Worm (Caenorhabditis elegans) whole organism, L2 larva: Measurements from ENCODE around the gene B0244.4.

ENCODE experiments used
- C34F6.9 ChIP-seq: fragments of 150-350 bp; optimal IDR thresholded peaks from 2 replicates; lab custom pipeline; 2014; ENCODE audit warnings: missing biosample characterization, missing genetic modification characterization
- F13H6.1 ChIP-seq: sonication (generic microtip); optimal IDR thresholded peaks from 2 replicates; lab custom pipeline; 2016; ENCODE audit warnings: missing genetic modification characterization, missing compliant biosample characterization
- R02D3.7 ChIP-seq: fragments of 150-350 bp; optimal IDR thresholded peaks from 2 replicates; lab custom pipeline; 2014; ENCODE audit warnings: missing biosample characterization, missing genetic modification characterization
- Y55F3AM.14 ChIP-seq: fragments of 200-800 bp; sonication (Bioruptor generic); optimal IDR thresholded peaks from 2 replicates; lab custom pipeline; 2018; ENCODE audit warnings: mild to moderate bottlenecking, missing genetic modification characterization, missing compliant biosample characterization
- ZK546.5 ChIP-seq: sonication (generic microtip); optimal IDR thresholded peaks from 2 replicates; lab custom pipeline; 2017; ENCODE audit warnings: missing biosample characterization, missing genetic modification characterization
- alr-1 ChIP-seq: fragments of 150-350 bp; optimal IDR thresholded peaks from 2 replicates; lab custom pipeline; 2014; ENCODE audit warnings: missing biosample characterization, missing genetic modification characterization
- aly-2 ChIP-seq: fragments of 150-350 bp; optimal IDR thresholded peaks from 2 replicates; lab custom pipeline; 2014; ENCODE audit warnings: missing biosample characterization, missing genetic modification characterization
- ama-1 ChIP-seq: fragments of 150-350 bp; optimal IDR thresholded peaks from 2 replicates; lab custom pipeline; 2018; ENCODE audit warnings: inconsistent platforms
- blmp-1 ChIP-seq: sonication (generic microtip); optimal IDR thresholded peaks from 2 replicates; lab custom pipeline; 2017; ENCODE audit warnings: missing genetic modification characterization, mild to moderate bottlenecking, missing compliant biosample characterization, antibody characterized with exemption, moderate library complexity; ENCODE audit not compliant: insufficient read depth
- ceh-16 ChIP-seq: fragments of 150-350 bp; optimal IDR thresholded peaks from 2 replicates; lab custom pipeline; 2014; ENCODE audit warnings: missing biosample characterization, missing genetic modification characterization
- ceh-82 ChIP-seq: fragments of 150-350 bp; optimal IDR thresholded peaks from 2 replicates; lab custom pipeline; 2014; ENCODE audit warnings: missing biosample characterization, missing genetic modification characterization
- crh-2 ChIP-seq: sonication (generic microtip); optimal IDR thresholded peaks from 2 replicates; lab custom pipeline; 2017; ENCODE audit warnings: missing biosample characterization, missing genetic modification characterization
- dmd-4 ChIP-seq: sonication (generic microtip); optimal IDR thresholded peaks from 2 replicates; lab custom pipeline; 2017; ENCODE audit warnings: missing biosample characterization, missing genetic modification characterization
- egl-27 ChIP-seq: sonication (generic microtip); optimal IDR thresholded peaks from 3 replicates; lab custom pipeline; 2017; ENCODE audit warnings: missing biosample characterization, missing genetic modification reagents, missing genetic modification characterization
- elt-1 ChIP-seq: fragments of 150-350 bp; optimal IDR thresholded peaks from 2 replicates; lab custom pipeline; 2014; ENCODE audit warnings: missing biosample characterization, missing genetic modification characterization
- elt-3 ChIP-seq: sonication (generic microtip); optimal IDR thresholded peaks from 2 replicates; lab custom pipeline; 2017; ENCODE audit warnings: missing biosample characterization, missing genetic modification characterization
- fos-1 ChIP-seq: fragments of 150-350 bp; optimal IDR thresholded peaks from 2 replicates; lab custom pipeline; 2014; ENCODE audit warnings: missing biosample characterization, missing genetic modification characterization
- gmeb-1 ChIP-seq: fragments of 150-350 bp; optimal IDR thresholded peaks from 2 replicates; lab custom pipeline; 2014; ENCODE audit warnings: missing biosample characterization, missing genetic modification characterization
- lin-11 ChIP-seq: fragments of 150-350 bp; sonication (generic microtip); optimal IDR thresholded peaks from 2 replicates; lab custom pipeline; 2014; ENCODE audit warnings: missing biosample characterization, missing genetic modification characterization, inconsistent platforms, mixed read lengths
- lin-13 ChIP-seq: fragments of 150-350 bp; optimal IDR thresholded peaks from 2 replicates; lab custom pipeline; 2014; ENCODE audit warnings: missing biosample characterization, missing genetic modification reagents, missing genetic modification characterization
- lin-39 ChIP-seq: fragments of 150-350 bp; optimal IDR thresholded peaks from 2 replicates; lab custom pipeline; 2014; ENCODE audit warnings: missing biosample characterization, missing genetic modification reagents, missing genetic modification characterization
- lsy-2 ChIP-seq, 2 experiments: fragments of 150-350 bp in 1 of 2; sonication (generic microtip) in 1 of 2; optimal IDR thresholded peaks; 2 replicates each; lab custom pipeline; 2014 to 2017; ENCODE audit warnings: missing biosample characterization in 2 of 2, missing genetic modification characterization in 2 of 2
- mab-5 ChIP-seq: fragments of 150-350 bp; optimal IDR thresholded peaks from 2 replicates; lab custom pipeline; 2014; ENCODE audit warnings: missing biosample characterization, missing genetic modification characterization
- mbf-1 ChIP-seq: sonication (generic microtip); optimal IDR thresholded peaks from 2 replicates; lab custom pipeline; 2017; ENCODE audit warnings: missing biosample characterization, missing genetic modification characterization
- mdl-1 ChIP-seq, 2 experiments: fragments of 150-350 bp in 1 of 2; sonication (generic microtip) in 1 of 2; optimal IDR thresholded peaks; 2 replicates each; lab custom pipeline; 2017; ENCODE audit warnings: missing biosample characterization in 2 of 2, missing genetic modification characterization in 2 of 2
- nhr-10 ChIP-seq: sonication (generic microtip); optimal IDR thresholded peaks from 2 replicates; lab custom pipeline; 2017; ENCODE audit warnings: missing biosample characterization, missing genetic modification characterization
- nhr-11 ChIP-seq: fragments of 150-350 bp; optimal IDR thresholded peaks from 2 replicates; lab custom pipeline; 2014; ENCODE audit warnings: missing biosample characterization, missing genetic modification characterization
- nhr-12 ChIP-seq: fragments of 150-350 bp; optimal IDR thresholded peaks from 2 replicates; lab custom pipeline; 2014; ENCODE audit warnings: missing biosample characterization, missing genetic modification characterization
- nhr-129 ChIP-seq: fragments of 150-350 bp; optimal IDR thresholded peaks from 2 replicates; lab custom pipeline; 2014; ENCODE audit warnings: missing biosample characterization, missing genetic modification characterization
- nhr-21 ChIP-seq: fragments of 150-350 bp; optimal IDR thresholded peaks from 2 replicates; lab custom pipeline; 2014; ENCODE audit warnings: missing biosample characterization, missing genetic modification characterization
- nhr-23 ChIP-seq: fragments of 150-350 bp; optimal IDR thresholded peaks from 2 replicates; lab custom pipeline; 2014; ENCODE audit warnings: missing biosample characterization, missing genetic modification reagents, missing genetic modification characterization
- nhr-237 ChIP-seq: fragments of 150-350 bp; optimal IDR thresholded peaks from 2 replicates; lab custom pipeline; 2014; ENCODE audit warnings: missing biosample characterization, missing genetic modification characterization
- nhr-25 ChIP-seq: fragments of 150-350 bp; sonication (generic microtip); optimal IDR thresholded peaks from 3 replicates; lab custom pipeline; 2014; ENCODE audit warnings: missing biosample characterization, missing genetic modification characterization
- nhr-6 ChIP-seq: fragments of 150-350 bp; optimal IDR thresholded peaks from 2 replicates; lab custom pipeline; 2014; ENCODE audit warnings: missing biosample characterization, missing genetic modification characterization
- nhr-77 ChIP-seq: fragments of 150-350 bp; optimal IDR thresholded peaks from 2 replicates; lab custom pipeline; 2014; ENCODE audit warnings: missing biosample characterization, missing genetic modification characterization
- peb-1 ChIP-seq: fragments of 150-350 bp; optimal IDR thresholded peaks from 2 replicates; lab custom pipeline; 2014; ENCODE audit warnings: missing biosample characterization, missing genetic modification characterization
- sem-4 ChIP-seq: fragments of 150-350 bp; optimal IDR thresholded peaks from 2 replicates; lab custom pipeline; 2014; ENCODE audit warnings: missing biosample characterization, missing genetic modification reagents, missing genetic modification characterization
- skn-1 ChIP-seq: sonication (generic microtip); optimal IDR thresholded peaks from 2 replicates; lab custom pipeline; 2017; ENCODE audit warnings: missing biosample characterization, missing genetic modification characterization
- sma-3 ChIP-seq: sonication (generic microtip); optimal IDR thresholded peaks from 2 replicates; lab custom pipeline; 2016; ENCODE audit warnings: missing genetic modification reagents, missing genetic modification characterization, missing compliant biosample characterization
- sma-9 ChIP-seq, 2 experiments: fragments of 150-350 bp in 1 of 2; sonication (generic microtip) in 1 of 2; optimal IDR thresholded peaks; 2 replicates each; lab custom pipeline; 2014 to 2016; ENCODE audit warnings: missing genetic modification characterization in 2 of 2, mild to moderate bottlenecking in 1 of 2, missing biosample characterization in 1 of 2, missing compliant biosample characterization in 1 of 2, missing genetic modification reagents in 1 of 2, moderate library complexity in 1 of 2
- snpc-4 ChIP-seq: fragments of 150-350 bp; optimal IDR thresholded peaks from 2 replicates; lab custom pipeline; 2014; ENCODE audit warnings: missing biosample characterization, missing genetic modification characterization
- unc-39 ChIP-seq: fragments of 150-350 bp; optimal IDR thresholded peaks from 2 replicates; lab custom pipeline; 2014; ENCODE audit warnings: missing biosample characterization, missing genetic modification characterization
- unc-55 ChIP-seq: fragments of 150-350 bp; sonication (generic microtip); optimal IDR thresholded peaks from 3 replicates; lab custom pipeline; 2014; ENCODE audit warnings: missing biosample characterization, missing genetic modification reagents, missing genetic modification characterization
- unc-62 ChIP-seq: fragments of 150-350 bp; optimal IDR thresholded peaks from 2 replicates; lab custom pipeline; 2014; ENCODE audit warnings: missing biosample characterization, missing genetic modification reagents, missing genetic modification characterization
- zag-1 ChIP-seq: fragments of 150-350 bp; optimal IDR thresholded peaks from 2 replicates; lab custom pipeline; 2014; ENCODE audit warnings: missing biosample characterization, missing genetic modification characterization
- ztf-1 ChIP-seq: fragments of 200-800 bp; sonication (Bioruptor generic); conservative IDR thresholded peaks from 2 replicates; pipeline ENCODE4 v1.3.6; 2022; ENCODE audit warnings: missing genetic modification characterization, missing compliant biosample characterization
- ztf-11 ChIP-seq: sonication (generic microtip); optimal IDR thresholded peaks from 2 replicates; lab custom pipeline; 2017; ENCODE audit warnings: missing biosample characterization, missing genetic modification characterization
- ztf-4 ChIP-seq: fragments of 150-350 bp; optimal IDR thresholded peaks from 2 replicates; lab custom pipeline; 2014; ENCODE audit warnings: missing biosample characterization, missing genetic modification characterization

B0244.4 gene

ce11 chrIII:5706077-5706627 lies 41.1 kb upstream of the B0244.4 start, which contains the start of gene rpl-23:
TSS of gene rpl-23 (minus strand) at chrIII:5706127.
- TF ChIP-seq unc-39 (tag; lab: Kevin White, UChicago) (no peak), lin-39 (tag; lab: Kevin White, UChicago) (no peak), fos-1 (tag; lab: Kevin White, UChicago) (peak; percentile 93), sma-9 (GFP tag; optimal IDR thresholded peaks at IDR 0.05; lab: Kevin White, UChicago) (peak; percentile 90), sma-9 (tag; optimal IDR thresholded peaks at IDR 0.05; lab: Kevin White, UChicago) (no peak), nhr-21 (tag; lab: Kevin White, UChicago) (peak; percentile 89), F13H6.1 (tag; lab: Kevin White, UChicago) (peak; percentile 78), alr-1 (tag; lab: Kevin White, UChicago) (no peak), lin-11 (tag; lab: Kevin White, UChicago) (peak; percentile 92), snpc-4 (tag; lab: Kevin White, UChicago) (peak; percentile 72), ztf-1 (no peak), crh-2 (tag; lab: Kevin White, UChicago) (peak; percentile 97), ceh-82 (tag; lab: Kevin White, UChicago) (peak; percentile 73), dmd-4 (tag; lab: Kevin White, UChicago) (no peak), nhr-237 (no peak), blmp-1 (tag; lab: Kevin White, UChicago) (peak; percentile 80), zag-1 (tag; lab: Kevin White, UChicago) (peak; percentile 84), sem-4 (tag; lab: Kevin White, UChicago) (peak; percentile 84), mbf-1 (tag; lab: Kevin White, UChicago) (no peak), nhr-23 (no peak), skn-1 (tag; lab: Kevin White, UChicago) (peak; percentile 7), R02D3.7 (tag; lab: Kevin White, UChicago) (peak; percentile 96), nhr-11 (tag; lab: Kevin White, UChicago) (no peak), ceh-16 (tag; lab: Kevin White, UChicago) (peak; percentile 55), Y55F3AM.14 (GFP tag; lab: Kevin White, UChicago) (no peak), nhr-12 (tag; lab: Kevin White, UChicago) (no peak), nhr-6 (tag; lab: Kevin White, UChicago) (peak; percentile 92), sma-3 (peak; percentile 88), ama-1 (lab: Kevin White, UChicago) (peak; percentile 83), mdl-1 (tag; optimal IDR thresholded peaks at IDR 0.05; lab: Kevin White, UChicago) (peak in 1 of 2 experiments; percentile 29), ztf-4 (tag; lab: Kevin White, UChicago) (peak; percentile 88), elt-3 (tag; lab: Kevin White, UChicago) (no peak), egl-27 (tag; lab: Kevin White, UChicago) (peak; percentile 76), mab-5 (tag; lab: Kevin White, UChicago) (peak; percentile 85), peb-1 (tag; lab: Kevin White, UChicago) (no peak), ZK546.5 (tag; lab: Kevin White, UChicago) (peak; percentile 59), unc-62 (no peak), C34F6.9 (tag; lab: Kevin White, UChicago) (peak; percentile 97), nhr-77 (tag; lab: Kevin White, UChicago) (peak; percentile 25), nhr-10 (tag; lab: Kevin White, UChicago) (peak; percentile 12), gmeb-1 (tag; lab: Kevin White, UChicago) (peak; percentile 91), elt-1 (tag; lab: Kevin White, UChicago) (no peak), lsy-2 (tag; optimal IDR thresholded peaks at IDR 0.05; lab: Kevin White, UChicago) (peak; percentile 85 to 96), lin-13 (GFP tag; lab: Kevin White, UChicago) (peak; percentile 96), ztf-11 (tag; lab: Kevin White, UChicago) (no peak), nhr-25 (tag; lab: Kevin White, UChicago) (peak; percentile 95), unc-55 (GFP tag; lab: Kevin White, UChicago) (peak; percentile 100), aly-2 (tag; lab: Kevin White, UChicago) (no peak), nhr-129 (tag; lab: Kevin White, UChicago) (peak; percentile 98)
